Worm (Caenorhabditis elegans) whole organism, late embryonic: ENCODE data around the gene ppk-2.

Source experiments
- C38D4.7 ChIP-seq: fragments of 200-800 bp; sonication (Bioruptor generic); optimal IDR thresholded peaks from 2 replicates; lab custom pipeline; 2018; ENCODE audit warnings: mild to moderate bottlenecking, missing genetic modification characterization, moderate library complexity, missing compliant biosample characterization
- ahr-1 ChIP-seq: sonication (generic microtip); optimal IDR thresholded peaks from 2 replicates; lab custom pipeline; 2016; ENCODE audit warnings: missing genetic modification characterization, missing compliant biosample characterization
- ama-1 ChIP-seq: fragments of 150-350 bp; optimal IDR thresholded peaks from 2 replicates; lab custom pipeline; 2014
- ceh-14 ChIP-seq: sonication (generic microtip); optimal IDR thresholded peaks from 2 replicates; lab custom pipeline; 2016; ENCODE audit warnings: missing genotype, missing genetic modification characterization, missing compliant biosample characterization
- ceh-30 ChIP-seq: fragments of 150-350 bp; optimal IDR thresholded peaks from 2 replicates; lab custom pipeline; 2014; ENCODE audit warnings: missing biosample characterization, missing genetic modification characterization
- ceh-6 ChIP-seq: fragments of 200-800 bp; sonication (Bioruptor generic); optimal IDR thresholded peaks from 2 replicates; lab custom pipeline; 2018; ENCODE audit warnings: mild to moderate bottlenecking, missing genetic modification characterization, missing compliant biosample characterization
- fkh-10 ChIP-seq: fragments of 150-350 bp; optimal IDR thresholded peaks from 2 replicates; lab custom pipeline; 2014; ENCODE audit warnings: missing biosample characterization, missing genetic modification reagents, missing genetic modification characterization
- nhr-11 ChIP-seq: fragments of 150-350 bp; optimal IDR thresholded peaks from 2 replicates; lab custom pipeline; 2014; ENCODE audit warnings: missing biosample characterization, missing genetic modification characterization
- pha-4 ChIP-seq: fragments of 150-350 bp; optimal IDR thresholded peaks from 2 replicates; lab custom pipeline; 2018; ENCODE audit warnings: missing biosample characterization, missing genetic modification reagents, missing genetic modification characterization
- pqm-1 ChIP-seq: sonication (generic microtip); optimal IDR thresholded peaks from 2 replicates; lab custom pipeline; 2016; ENCODE audit warnings: missing genetic modification characterization, missing compliant biosample characterization
- rnt-1 ChIP-seq: sonication (generic microtip); optimal IDR thresholded peaks from 2 replicates; lab custom pipeline; 2016; ENCODE audit warnings: missing genetic modification characterization, missing compliant biosample characterization
- ttx-3 ChIP-seq: sonication (generic microtip); optimal IDR thresholded peaks from 2 replicates; lab custom pipeline; 2016; ENCODE audit warnings: missing genetic modification reagents, missing genetic modification characterization, missing compliant biosample characterization
- unc-3 ChIP-seq, 2 experiments: fragments of 200-800 bp in 1 of 2; sonication (Bioruptor generic) in 1 of 2; sonication (generic microtip) in 1 of 2; conservative IDR thresholded peaks in 1 of 2; optimal IDR thresholded peaks in 1 of 2; 2 replicates each; pipeline versions ENCODE4 v1.3.6 to Lab custom; 2016 to 2022; ENCODE audit warnings: missing compliant biosample characterization in 2 of 2, missing genetic modification characterization in 2 of 2, missing genetic modification reagents in 1 of 2
- unc-42 ChIP-seq: sonication (generic microtip); optimal IDR thresholded peaks from 2 replicates; lab custom pipeline; 2016; ENCODE audit warnings: missing genotype, missing genetic modification characterization, missing compliant biosample characterization

- TF ChIP-seq ama-1 (lab: Kevin White, UChicago), result no peak
- TF ChIP-seq pha-4, result no peak
- no peak for TF ChIP-seq ceh-14 (tag; lab: Kevin White, UChicago)
- no peak for TF ChIP-seq fkh-10 (GFP tag; lab: Kevin White, UChicago)
- no peak for TF ChIP-seq nhr-11 (tag; lab: Kevin White, UChicago)
- TF ChIP-seq ceh-30 (tag; lab: Kevin White, UChicago), result no peak
- TF ChIP-seq rnt-1, result no peak
- no peak for TF ChIP-seq unc-3 (GFP tag; conservative IDR thresholded peaks at IDR 0.05; lab: Robert Waterston, UW)
- no peak for TF ChIP-seq unc-3 (tag; optimal IDR thresholded peaks at IDR 0.05; lab: Kevin White, UChicago)
- no peak for TF ChIP-seq ahr-1 (tag; lab: Kevin White, UChicago)
- no peak for TF ChIP-seq ttx-3
- no peak for TF ChIP-seq unc-42
- no peak for TF ChIP-seq ceh-6 (GFP tag; lab: Kevin White, UChicago)
- TF ChIP-seq C38D4.7 (GFP tag; lab: Kevin White, UChicago), result no peak
- TF ChIP-seq pqm-1, result no peak
Observed at ce11 chrIII:2101895-2102345, at the start of gene ppk-2.
